Fruit fly (Drosophila melanogaster) whole organism, adult: ENCODE data around the gene CG42233.

ENCODE experiments used
- CG11617 ChIP-seq: fragments of 200-800 bp; sonication (Bioruptor generic); optimal IDR thresholded peaks from 2 replicates; lab custom pipeline; 2017; ENCODE audit warnings: mild to moderate bottlenecking, missing biosample characterization, missing genetic modification reagents, missing genetic modification characterization
- CG12768 ChIP-seq: fragments of 200-800 bp; sonication (Bioruptor generic); optimal IDR thresholded peaks from 2 replicates; lab custom pipeline; 2017; ENCODE audit warnings: missing biosample characterization, missing genetic modification characterization, mild to moderate bottlenecking, moderate library complexity, missing genetic modification reagents
- CG14711 ChIP-seq: fragments of 200-800 bp; sonication (Bioruptor generic); optimal IDR thresholded peaks from 2 replicates; lab custom pipeline; 2018; ENCODE audit warnings: missing biosample characterization, mild to moderate bottlenecking, missing genetic modification characterization, moderate library complexity
- CG1620 ChIP-seq: fragments of 200-800 bp; sonication (Bioruptor generic); optimal IDR thresholded peaks from 2 replicates; lab custom pipeline; 2016; ENCODE audit warnings: missing biosample characterization, missing genetic modification characterization
- CG33017 ChIP-seq: fragments of 200-800 bp; sonication (Bioruptor generic); optimal IDR thresholded peaks from 2 replicates; lab custom pipeline; 2018; ENCODE audit warnings: missing biosample characterization, mild to moderate bottlenecking, missing genetic modification characterization, moderate library complexity
- CG5204 ChIP-seq: fragments of 200-800 bp; sonication (Bioruptor generic); optimal IDR thresholded peaks from 2 replicates; lab custom pipeline; 2016; ENCODE audit warnings: missing biosample characterization, missing genetic modification characterization
- CG7045 ChIP-seq: fragments of 200-800 bp; sonication (Bioruptor generic); optimal IDR thresholded peaks from 2 replicates; lab custom pipeline; 2017; ENCODE audit warnings: missing biosample characterization, mild to moderate bottlenecking, missing genetic modification characterization
- CG7101 ChIP-seq: fragments of 200-800 bp; sonication (Bioruptor generic); optimal IDR thresholded peaks from 2 replicates; lab custom pipeline; 2018; ENCODE audit warnings: missing biosample characterization, mild to moderate bottlenecking, missing genetic modification characterization, moderate library complexity
- Clk ChIP-seq: fragments of 200-800 bp; sonication (Bioruptor generic); optimal IDR thresholded peaks from 2 replicates; lab custom pipeline; 2017; ENCODE audit warnings: missing biosample characterization, missing genetic modification characterization
- Crg-1 ChIP-seq: fragments of 200-800 bp; sonication (Bioruptor generic); optimal IDR thresholded peaks from 2 replicates; lab custom pipeline; 2016; ENCODE audit warnings: missing biosample characterization, missing genetic modification characterization
- Hr96 ChIP-seq: fragments of 200-800 bp; sonication (Bioruptor generic); optimal IDR thresholded peaks from 2 replicates; lab custom pipeline; 2016; ENCODE audit warnings: missing biosample characterization, missing genetic modification characterization
- Mnt ChIP-seq: fragments of 200-800 bp; sonication (Bioruptor generic); optimal IDR thresholded peaks from 2 replicates; lab custom pipeline; 2016; ENCODE audit warnings: missing biosample characterization, mild to moderate bottlenecking, missing genetic modification characterization
- bab1 ChIP-seq: fragments of 200-800 bp; sonication (Bioruptor generic); optimal IDR thresholded peaks from 3 replicates; lab custom pipeline; 2019; ENCODE audit warnings: missing biosample characterization, mild to moderate bottlenecking, missing genetic modification characterization, moderate library complexity
- cic ChIP-seq: fragments of 200-800 bp; sonication (Bioruptor generic); optimal IDR thresholded peaks from 2 replicates; lab custom pipeline; 2017; ENCODE audit warnings: missing biosample characterization, mild to moderate bottlenecking, missing genetic modification characterization, moderate library complexity
- cnc ChIP-seq, 2 experiments: fragments of >200 bp; optimal IDR thresholded peaks; 2 replicates each; lab custom pipeline; 2017
- kay ChIP-seq: fragments of 200-800 bp; sonication (Bioruptor generic); peaks from one replicate; lab custom pipeline; 2016; ENCODE audit warnings: missing biosample characterization, missing genetic modification characterization, borderline replicate concordance
- ovo ChIP-seq: fragments of 200-800 bp; sonication (Bioruptor generic); optimal IDR thresholded peaks from 2 replicates; lab custom pipeline; 2016; ENCODE audit warnings: missing biosample characterization, missing genetic modification characterization
- pad ChIP-seq: fragments of 200-800 bp; sonication (Bioruptor generic); optimal IDR thresholded peaks from 3 replicates; lab custom pipeline; 2017; ENCODE audit warnings: missing biosample characterization, missing genetic modification characterization, mild to moderate bottlenecking, moderate library complexity, missing genetic modification reagents
- tj ChIP-seq: fragments of 200-800 bp; sonication (Bioruptor generic); optimal IDR thresholded peaks from 3 replicates; lab custom pipeline; 2017; ENCODE audit warnings: missing biosample characterization, mild to moderate bottlenecking, missing genetic modification characterization, moderate library complexity
- toe ChIP-seq: fragments of 200-800 bp; sonication (Bioruptor generic); optimal IDR thresholded peaks from 2 replicates; lab custom pipeline; 2016; ENCODE audit warnings: missing biosample characterization, missing genetic modification characterization

The CG42233 gene

dm6 chr3R:31812117-31812975 is 7.3 kb upstream of the CG42233 start, which contains the start of the genes FeCH and RhoGAP100F:
FeCH (minus strand) TSS chr3R:31812296.
RhoGAP100F (plus strand) TSS chr3R:31812609.
- no peak for TF ChIP-seq CG33017 (tag; lab: Kevin White, UChicago)
- TF ChIP-seq CG12768 (GFP tag; lab: Kevin White, UChicago) = no peak
- TF ChIP-seq CG5204 (GFP tag; lab: Kevin White, UChicago) = no peak
- TF ChIP-seq CG7045 (GFP tag; lab: Kevin White, UChicago) = no peak
- TF ChIP-seq cic (GFP tag; lab: Kevin White, UChicago) = no peak
- peak; percentile 4 for TF ChIP-seq pad (GFP tag; lab: Kevin White, UChicago)
- no peak for TF ChIP-seq Clk (GFP tag; lab: Kevin White, UChicago)
- no peak for TF ChIP-seq Mnt (GFP tag; lab: Kevin White, UChicago)
- no peak for TF ChIP-seq cnc (optimal IDR thresholded peaks at IDR 0.05; lab: Kevin White, UChicago)
- TF ChIP-seq toe (GFP tag; lab: Kevin White, UChicago) = no peak
- peak; percentile 11 for TF ChIP-seq Hr96 (GFP tag; lab: Kevin White, UChicago)
- TF ChIP-seq CG7101 (tag; lab: Kevin White, UChicago) = no peak

dm6 chr3R:31810073-31810530 is 5.0 kb upstream of the CG42233 start, which contains the start of gene Rift:
Rift (minus strand) TSS chr3R:31810186.
- no peak for TF ChIP-seq tj (GFP tag; lab: Kevin White, UChicago)
- no peak for TF ChIP-seq cnc (optimal IDR thresholded peaks at IDR 0.05; lab: Kevin White, UChicago)
- peak; percentile 42 for TF ChIP-seq CG7045 (GFP tag; lab: Kevin White, UChicago)
- peak; percentile 24 for TF ChIP-seq CG7101 (tag; lab: Kevin White, UChicago)
- no peak for TF ChIP-seq CG1620
- TF ChIP-seq Clk (GFP tag; lab: Kevin White, UChicago) = peak; percentile 40
- TF ChIP-seq CG11617 = peak; percentile 42
- peak; percentile 22 for TF ChIP-seq CG5204 (GFP tag; lab: Kevin White, UChicago)
- TF ChIP-seq kay (GFP tag; lab: Kevin White, UChicago) = no peak
- TF ChIP-seq ovo (GFP tag; lab: Kevin White, UChicago) = no peak
- peak; percentile 30 for TF ChIP-seq CG12768 (GFP tag; lab: Kevin White, UChicago)
- TF ChIP-seq CG33017 (tag; lab: Kevin White, UChicago) = peak; percentile 43
- no peak for TF ChIP-seq toe (GFP tag; lab: Kevin White, UChicago)
- TF ChIP-seq CG14711 (tag; lab: Kevin White, UChicago) = no peak
- TF ChIP-seq Hr96 (GFP tag; lab: Kevin White, UChicago) = no peak
- peak; percentile 37 for TF ChIP-seq bab1 (GFP tag; lab: Kevin White, UChicago)
- peak; percentile 8 for TF ChIP-seq pad (GFP tag; lab: Kevin White, UChicago)
- peak; percentile 79 for TF ChIP-seq Mnt (GFP tag; lab: Kevin White, UChicago)
- TF ChIP-seq Crg-1 (GFP tag; lab: Kevin White, UChicago) = no peak
- TF ChIP-seq cic (GFP tag; lab: Kevin White, UChicago) = no peak

- TF ChIP-seq CG1620 (no peak), Hr96 (GFP tag; lab: Kevin White, UChicago) (no peak), toe (GFP tag; lab: Kevin White, UChicago) (no peak), ovo (GFP tag; lab: Kevin White, UChicago) (no peak), CG14711 (tag; lab: Kevin White, UChicago) (no peak), tj (GFP tag; lab: Kevin White, UChicago) (no peak), CG12768 (GFP tag; lab: Kevin White, UChicago) (no peak), CG11617 (no peak), cic (GFP tag; lab: Kevin White, UChicago) (no peak), bab1 (GFP tag; lab: Kevin White, UChicago) (no peak), CG33017 (tag; lab: Kevin White, UChicago) (no peak), CG7045 (GFP tag; lab: Kevin White, UChicago) (no peak), kay (GFP tag; lab: Kevin White, UChicago) (no peak), Clk (GFP tag; lab: Kevin White, UChicago) (no peak)
Observed at dm6 chr3R:31809622-31810021, 4.5 kb upstream of the CG42233 start.

dm6 chr3R:31808571-31808970 is 3.5 kb upstream of the CG42233 start:
- TF ChIP-seq CG11617 (no peak), CG14711 (tag; lab: Kevin White, UChicago) (no peak), CG7101 (tag; lab: Kevin White, UChicago) (no peak), bab1 (GFP tag; lab: Kevin White, UChicago) (no peak)

- no peak for TF ChIP-seq CG7101 (tag; lab: Kevin White, UChicago)
- TF ChIP-seq CG12768 (GFP tag; lab: Kevin White, UChicago) = no peak
- no peak for TF ChIP-seq CG14711 (tag; lab: Kevin White, UChicago)
- no peak for TF ChIP-seq CG7045 (GFP tag; lab: Kevin White, UChicago)
- no peak for TF ChIP-seq cic (GFP tag; lab: Kevin White, UChicago)
Observed at dm6 chr3R:31800663-31801062, 4.4 kb downstream of the CG42233 start, which contains the start of gene Ir100a. Ir100a (plus strand) TSS chr3R:31800963.

dm6 chr3R:31794457-31794856 is 10.6 kb downstream of the CG42233 start:
- TF ChIP-seq Hr96 (GFP tag; lab: Kevin White, UChicago) (no peak), tj (GFP tag; lab: Kevin White, UChicago) (no peak), toe (GFP tag; lab: Kevin White, UChicago) (no peak), CG7045 (GFP tag; lab: Kevin White, UChicago) (no peak), cnc (optimal IDR thresholded peaks at IDR 0.05; lab: Kevin White, UChicago) (no peak), Mnt (GFP tag; lab: Kevin White, UChicago) (peak; percentile 94), CG33017 (tag; lab: Kevin White, UChicago) (no peak), Crg-1 (GFP tag; lab: Kevin White, UChicago) (no peak), Clk (GFP tag; lab: Kevin White, UChicago) (no peak), pad (GFP tag; lab: Kevin White, UChicago) (no peak), kay (GFP tag; lab: Kevin White, UChicago) (no peak), cic (GFP tag; lab: Kevin White, UChicago) (peak; percentile 43), bab1 (GFP tag; lab: Kevin White, UChicago) (peak; percentile 66), ovo (GFP tag; lab: Kevin White, UChicago) (peak; percentile 12), CG11617 (no peak), CG1620 (no peak)
